Fruit fly (Drosophila melanogaster) whole organism, embryonic: Measurements from ENCODE around the gene Pgls.

ENCODE experiments used
- BEAF-32 ChIP-seq: fragments of 200-800 bp; sonication (Bioruptor generic); optimal IDR thresholded peaks from 3 replicates; lab custom pipeline; 2017; ENCODE audit warnings: missing biosample characterization, missing genetic modification characterization, mild to moderate bottlenecking, moderate library complexity, missing genetic modification reagents
- CG10274 ChIP-seq: fragments of 200-800 bp; sonication (Bioruptor generic); optimal IDR thresholded peaks from 3 replicates; lab custom pipeline; 2017; ENCODE audit warnings: missing biosample characterization, mild to moderate bottlenecking, missing genetic modification characterization
- CG12659 ChIP-seq: fragments of 200-800 bp; sonication (Bioruptor generic); optimal IDR thresholded peaks from 3 replicates; lab custom pipeline; 2017; ENCODE audit warnings: mild to moderate bottlenecking, missing biosample characterization, missing genetic modification reagents, missing genetic modification characterization
- CG13894 ChIP-seq: fragments of 200-800 bp; sonication (Bioruptor generic); optimal IDR thresholded peaks from 3 replicates; lab custom pipeline; 2018; ENCODE audit warnings: missing biosample characterization, mild to moderate bottlenecking, missing genetic modification characterization, moderate library complexity
- CG14710 ChIP-seq: fragments of 200-800 bp; sonication (Bioruptor generic); optimal IDR thresholded peaks from 3 replicates; lab custom pipeline; 2019; ENCODE audit warnings: missing biosample characterization, mild to moderate bottlenecking, missing genetic modification characterization, moderate library complexity
- CG15269 ChIP-seq: fragments of 200-800 bp; sonication (Bioruptor generic); optimal IDR thresholded peaks from 2 replicates; lab custom pipeline; 2018; ENCODE audit warnings: missing biosample characterization, mild to moderate bottlenecking, missing genetic modification characterization, moderate library complexity
- CG15696 ChIP-seq: fragments of 200-800 bp; sonication (Bioruptor generic); optimal IDR thresholded peaks from 2 replicates; lab custom pipeline; 2019; ENCODE audit warnings: missing biosample characterization, mild to moderate bottlenecking, missing genetic modification characterization, moderate library complexity
- CG17186 ChIP-seq: fragments of 200-800 bp; sonication (Bioruptor generic); optimal IDR thresholded peaks from 3 replicates; lab custom pipeline; 2017; ENCODE audit warnings: missing biosample characterization, missing genetic modification reagents, missing genetic modification characterization
- CG1832 ChIP-seq: fragments of 200-800 bp; sonication (Bioruptor generic); optimal IDR thresholded peaks from 2 replicates; lab custom pipeline; 2017; ENCODE audit warnings: missing biosample characterization, mild to moderate bottlenecking, missing genetic modification characterization, inconsistent platforms
- CG2120 ChIP-seq: fragments of 200-800 bp; sonication (Bioruptor generic); optimal IDR thresholded peaks from 3 replicates; lab custom pipeline; 2016; ENCODE audit warnings: missing biosample characterization, missing genetic modification characterization
- CG2712 ChIP-seq: fragments of 200-800 bp; optimal IDR thresholded peaks from 3 replicates; lab custom pipeline; 2019; ENCODE audit warnings: missing biosample characterization, mild to moderate bottlenecking, missing genetic modification characterization, moderate library complexity
- CG30020 ChIP-seq: fragments of 200-800 bp; optimal IDR thresholded peaks from 2 replicates; lab custom pipeline; 2019; ENCODE audit warnings: missing biosample characterization, mild to moderate bottlenecking, missing genetic modification characterization, moderate library complexity
- CG34224 ChIP-seq: fragments of 200-800 bp; sonication (Bioruptor generic); IDR thresholded peaks from 3 replicates; pipeline ENCODE4 v1.3.6; 2022; ENCODE audit warnings: missing biosample characterization, missing genetic modification characterization; ENCODE audit not compliant: partially characterized antibody
- CG3847 ChIP-seq: fragments of 200-800 bp; sonication (Bioruptor generic); IDR thresholded peaks from 2 replicates; pipeline ENCODE4 v1.3.6; 2022; ENCODE audit warnings: missing biosample characterization, missing genetic modification characterization
- CG8924 ChIP-seq: fragments of 200-800 bp; optimal IDR thresholded peaks from 3 replicates; lab custom pipeline; 2019; ENCODE audit warnings: missing biosample characterization, mild to moderate bottlenecking, missing genetic modification characterization, moderate library complexity
- CG9817 ChIP-seq: fragments of 200-800 bp; sonication (Bioruptor generic); optimal IDR thresholded peaks from 2 replicates; lab custom pipeline; 2018; ENCODE audit warnings: missing biosample characterization, mild to moderate bottlenecking, missing genetic modification characterization, moderate library complexity
- CoRest ChIP-seq: fragments of 200-800 bp; sonication (Bioruptor generic); optimal IDR thresholded peaks from 3 replicates; lab custom pipeline; 2018; ENCODE audit warnings: missing biosample characterization, mild to moderate bottlenecking, missing genetic modification characterization, moderate library complexity
- D ChIP-seq, 2 experiments: fragments of 200-800 bp in 1 of 2; fragments of >200 bp in 1 of 2; sonication (Bioruptor generic) in 1 of 2; optimal IDR thresholded peaks; 2 replicates in 1 of 2; 3 replicates in 1 of 2; lab custom pipeline; 2017; ENCODE audit warnings: mild to moderate bottlenecking in 1 of 2, missing biosample characterization in 1 of 2, missing genetic modification characterization in 1 of 2, missing genetic modification reagents in 1 of 2
- Dp ChIP-seq: fragments of 200-800 bp; sonication (Bioruptor generic); optimal IDR thresholded peaks from 2 replicates; lab custom pipeline; 2018; ENCODE audit warnings: missing biosample characterization, mild to moderate bottlenecking, missing genetic modification characterization, moderate library complexity
- Dref ChIP-seq: fragments of 200-800 bp; sonication (Bioruptor generic); IDR thresholded peaks from 2 replicates; pipeline ENCODE4 v1.3.6; 2022; ENCODE audit warnings: missing biosample characterization, missing genetic modification characterization
- Drgx ChIP-seq: fragments of 200-800 bp; sonication (Bioruptor generic); IDR thresholded peaks from 2 replicates; pipeline ENCODE4 v1.3.6; 2022; ENCODE audit warnings: missing biosample characterization, missing genetic modification characterization
- E2f1 ChIP-seq: fragments of 200-800 bp; sonication (Bioruptor generic); IDR thresholded peaks from 2 replicates; pipeline ENCODE4 v1.3.6; 2022; ENCODE audit warnings: missing biosample characterization, missing genetic modification characterization
- E2f2 ChIP-seq: fragments of 200-800 bp; sonication (Bioruptor generic); IDR thresholded peaks from 2 replicates; pipeline ENCODE4 v1.3.6; 2022; ENCODE audit warnings: missing biosample characterization, missing genetic modification characterization
- Elba2 ChIP-seq: fragments of 200-800 bp; sonication (Bioruptor generic); optimal IDR thresholded peaks from 3 replicates; lab custom pipeline; 2016; ENCODE audit warnings: missing biosample characterization, missing genetic modification characterization
- Fer1 ChIP-seq: fragments of 200-800 bp; sonication (Bioruptor generic); optimal IDR thresholded peaks from 2 replicates; lab custom pipeline; 2017; ENCODE audit warnings: missing biosample characterization, mild to moderate bottlenecking, missing genetic modification characterization
- Fer2 ChIP-seq: fragments of 200-800 bp; sonication (Bioruptor generic); optimal IDR thresholded peaks from 2 replicates; lab custom pipeline; 2018; ENCODE audit warnings: missing biosample characterization, mild to moderate bottlenecking, missing genetic modification characterization, moderate library complexity
- Hr3 ChIP-seq: fragments of 200-800 bp; sonication (Bioruptor generic); optimal IDR thresholded peaks from 3 replicates; lab custom pipeline; 2016; ENCODE audit warnings: missing biosample characterization, missing genetic modification characterization
- MBD-R2 ChIP-seq: fragments of 200-800 bp; sonication (Bioruptor generic); IDR thresholded peaks from 2 replicates; pipeline ENCODE4 v1.3.6; 2022; ENCODE audit warnings: missing biosample characterization, missing genetic modification characterization
- MESR4 ChIP-seq: fragments of 200-800 bp; sonication (Bioruptor generic); optimal IDR thresholded peaks from 2 replicates; lab custom pipeline; 2018; ENCODE audit warnings: missing biosample characterization, mild to moderate bottlenecking, missing genetic modification characterization, moderate library complexity
- Mes4 ChIP-seq: fragments of 200-800 bp; sonication (Bioruptor generic); optimal IDR thresholded peaks from 2 replicates; lab custom pipeline; 2016; ENCODE audit warnings: missing biosample characterization, missing genetic modification characterization
- Pdp1 ChIP-seq, 2 experiments: fragments of 200-800 bp; sonication (Bioruptor generic); optimal IDR thresholded peaks; 3 replicates each; lab custom pipeline; 2016; ENCODE audit warnings: missing biosample characterization in 2 of 2, missing genetic modification characterization in 2 of 2, mild to moderate bottlenecking in 1 of 2, moderate library complexity in 1 of 2
- Scr ChIP-seq: fragments of 200-800 bp; sonication (Bioruptor generic); IDR thresholded peaks from 2 replicates; pipeline ENCODE4 v1.3.6; 2022; ENCODE audit warnings: missing biosample characterization, missing genetic modification characterization; ENCODE audit not compliant: partially characterized antibody
- amos ChIP-seq: fragments of 200-800 bp; sonication (Bioruptor generic); IDR thresholded peaks from 2 replicates; pipeline ENCODE4 v1.3.6; 2022; ENCODE audit warnings: missing biosample characterization, missing genetic modification characterization; ENCODE audit not compliant: partially characterized antibody
- esg ChIP-seq: fragments of 200-800 bp; sonication (Bioruptor generic); conservative IDR thresholded peaks from 2 replicates; pipeline ENCODE4 v1.3.6; 2022; ENCODE audit warnings: missing biosample characterization, missing genetic modification characterization
- fd3F ChIP-seq: fragments of 200-800 bp; sonication (Bioruptor generic); optimal IDR thresholded peaks from 2 replicates; lab custom pipeline; 2018; ENCODE audit warnings: missing biosample characterization, mild to moderate bottlenecking, missing genetic modification characterization, moderate library complexity
- fu2 ChIP-seq: fragments of 200-800 bp; sonication (Bioruptor generic); optimal IDR thresholded peaks from 2 replicates; lab custom pipeline; 2016; ENCODE audit warnings: missing biosample characterization, missing genetic modification characterization
- gfzf ChIP-seq: fragments of 200-800 bp; sonication (Bioruptor generic); optimal IDR thresholded peaks from 2 replicates; lab custom pipeline; 2016; ENCODE audit warnings: missing biosample characterization, mild to moderate bottlenecking, missing genetic modification characterization, moderate library complexity
- gsb-n ChIP-seq: fragments of 200-800 bp; sonication (Bioruptor generic); optimal IDR thresholded peaks from 3 replicates; lab custom pipeline; 2018; ENCODE audit warnings: missing biosample characterization, mild to moderate bottlenecking, missing genetic modification characterization
- knrl ChIP-seq: fragments of 200-800 bp; sonication (Bioruptor generic); IDR thresholded peaks from 3 replicates; pipeline ENCODE4 v1.3.6; 2022; ENCODE audit warnings: missing biosample characterization, missing genetic modification characterization; ENCODE audit not compliant: partially characterized antibody
- lilli ChIP-seq: fragments of 200-800 bp; sonication (Bioruptor generic); optimal IDR thresholded peaks from 3 replicates; lab custom pipeline; 2016; ENCODE audit warnings: missing biosample characterization, missing genetic modification characterization
- nerfin-1 ChIP-seq: fragments of 200-800 bp; sonication (Bioruptor generic); optimal IDR thresholded peaks from 3 replicates; lab custom pipeline; 2019; ENCODE audit warnings: missing biosample characterization, mild to moderate bottlenecking, missing genetic modification characterization, moderate library complexity
- nerfin-2 ChIP-seq: fragments of 200-800 bp; sonication (Bioruptor generic); IDR thresholded peaks from 2 replicates; pipeline ENCODE4 v1.3.6; 2022; ENCODE audit warnings: missing biosample characterization, missing genetic modification characterization; ENCODE audit not compliant: partially characterized antibody
- phol ChIP-seq: fragments of 200-800 bp; sonication (Bioruptor generic); optimal IDR thresholded peaks from 3 replicates; lab custom pipeline; 2018; ENCODE audit warnings: missing biosample characterization, mild to moderate bottlenecking, missing genetic modification characterization, moderate library complexity
- pzg ChIP-seq: fragments of 200-800 bp; sonication (Bioruptor generic); optimal IDR thresholded peaks from 3 replicates; lab custom pipeline; 2018; ENCODE audit warnings: missing biosample characterization, mild to moderate bottlenecking, missing genetic modification characterization, moderate library complexity
- row ChIP-seq: fragments of 200-800 bp; sonication (Bioruptor generic); IDR thresholded peaks from 3 replicates; pipeline ENCODE4 v1.3.6; 2022; ENCODE audit warnings: missing biosample characterization, missing genetic modification characterization
- scrt ChIP-seq: fragments of 200-800 bp; sonication (Bioruptor generic); optimal IDR thresholded peaks from 2 replicates; lab custom pipeline; 2018; ENCODE audit warnings: missing biosample characterization, mild to moderate bottlenecking, missing genetic modification characterization, moderate library complexity
- tio ChIP-seq: fragments of 200-800 bp; sonication (Bioruptor generic); optimal IDR thresholded peaks from 2 replicates; lab custom pipeline; 2017; ENCODE audit warnings: missing biosample characterization, missing genetic modification characterization, inconsistent platforms

The Pgls gene

DNA sequence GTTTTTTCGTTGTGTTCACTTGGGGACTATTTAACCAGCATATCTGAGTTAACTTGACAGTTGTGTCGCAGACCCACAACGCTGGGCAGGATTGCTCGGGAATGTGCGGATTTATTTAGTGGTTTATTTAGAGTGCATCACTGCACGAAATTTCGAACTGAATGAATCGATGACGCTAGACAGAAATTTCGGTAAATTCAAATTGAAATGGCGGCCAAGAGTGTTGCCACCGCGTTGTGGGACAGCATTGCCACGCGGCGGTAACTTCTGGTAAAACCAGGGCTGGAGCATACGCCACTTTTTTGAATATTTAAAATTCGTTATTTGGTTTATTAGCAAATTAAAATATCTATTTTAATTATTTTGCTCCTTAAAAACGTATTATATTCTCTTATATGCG, 7.4 kb downstream of the Pgls start, which contains the start of gene feo (continued):
- TF ChIP-seq CG9817 (tag; lab: Kevin White, UChicago), result no peak
- TF ChIP-seq lilli (GFP tag; lab: Kevin White, UChicago), result peak; percentile 5
- TF ChIP-seq MBD-R2 (GFP tag; lab: Robert Waterston, UW), result peak; percentile 37; the same call in 1 of the 2 replicates
- TF ChIP-seq Fer1 (GFP tag; lab: Kevin White, UChicago), result peak; percentile 7
- TF ChIP-seq CG8924 (tag; lab: Kevin White, UChicago), result no peak
- peak; percentile 56 for TF ChIP-seq CG3847 (GFP tag; lab: Robert Waterston, UW)
- peak; percentile 54 for TF ChIP-seq MESR4 (GFP tag; lab: Kevin White, UChicago)
- TF ChIP-seq Fer2 (tag; lab: Kevin White, UChicago), result no peak
- peak; percentile 29 for TF ChIP-seq CG2120 (GFP tag; lab: Kevin White, UChicago)
- peak; percentile 1 for TF ChIP-seq CG2712
- peak; percentile 21 for TF ChIP-seq CG12659 (GFP tag; lab: Kevin White, UChicago)
- peak; percentile 46 for TF ChIP-seq CoRest (tag; lab: Kevin White, UChicago)
- peak; percentile 92 for TF ChIP-seq Dp
- TF ChIP-seq CG30020 (tag; lab: Kevin White, UChicago), result peak; percentile 12
- 0 out of 2 replicates have a peak, but pooled peaks have one; percentile 20 for TF ChIP-seq Scr (GFP tag; lab: Robert Waterston, UW)
- peak; percentile 96 for TF ChIP-seq E2f2 (GFP tag; lab: Robert Waterston, UW)
- TF ChIP-seq BEAF-32 (GFP tag; lab: Kevin White, UChicago), result peak; percentile 56
- peak; percentile 52 for TF ChIP-seq Dref
- TF ChIP-seq CG14710 (tag; lab: Kevin White, UChicago), result peak; percentile 70
- TF ChIP-seq CG15696 (tag; lab: Kevin White, UChicago), result peak; percentile 14
- TF ChIP-seq Elba2, result peak; percentile 9
- TF ChIP-seq gfzf (GFP tag; lab: Kevin White, UChicago), result peak; percentile 25
- TF ChIP-seq row (GFP tag; lab: Robert Waterston, UW), result peak; percentile 53
- TF ChIP-seq pzg (GFP tag; lab: Kevin White, UChicago), result peak; percentile 78

DNA sequence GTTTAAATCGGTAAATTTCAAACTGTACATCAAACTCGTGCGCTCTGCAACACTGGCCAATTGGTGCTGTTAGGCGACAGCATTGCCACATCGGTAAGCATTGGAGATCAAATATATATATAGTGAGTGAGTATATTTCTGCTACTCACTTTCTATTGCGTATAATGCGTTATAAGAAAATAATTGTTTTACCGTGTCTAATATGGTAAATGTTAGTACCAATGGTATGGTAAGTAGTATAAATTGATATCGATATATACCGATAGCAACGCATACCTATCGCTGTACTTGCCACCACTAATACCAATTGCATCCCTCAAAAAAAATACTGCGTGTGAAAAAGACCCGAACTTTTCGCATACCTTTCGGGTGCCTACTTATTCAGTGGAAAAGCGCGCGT, 10.1 kb downstream of the Pgls start, which contains the start of the genes sofe and CG2186:
sofe (minus strand) TSS at position 38 of the 400 bp plus-strand sequence.
CG2186 (plus strand) TSS at position 280 of the 400 bp plus-strand sequence.
- TF ChIP-seq gsb-n (tag; lab: Kevin White, UChicago), result no peak
- no peak for TF ChIP-seq fd3F (GFP tag; lab: Kevin White, UChicago)
- TF ChIP-seq D (optimal IDR thresholded peaks at IDR 0.05; lab: Kevin White, UChicago), result no peak
- TF ChIP-seq D (GFP tag; optimal IDR thresholded peaks at IDR 0.05; lab: Kevin White, UChicago), result no peak
- no peak for TF ChIP-seq CG10274
- peak; percentile 68 for TF ChIP-seq CG17186 (GFP tag; lab: Kevin White, UChicago)
- TF ChIP-seq CG34224 (GFP tag; lab: Robert Waterston, UW), result peak; percentile 70
- peak; percentile 77 for TF ChIP-seq phol (tag; lab: Kevin White, UChicago)
- no peak for TF ChIP-seq CG15269 (tag; lab: Kevin White, UChicago)
- no peak; the same call in 1 of the 2 replicates for TF ChIP-seq esg
- TF ChIP-seq fu2 (GFP tag; lab: Kevin White, UChicago), result peak; percentile 28
- TF ChIP-seq Mes4 (GFP tag; lab: Kevin White, UChicago), result peak; percentile 47
- peak; percentile 6 to 46 for TF ChIP-seq Pdp1 (GFP tag; optimal IDR thresholded peaks at IDR 0.05; lab: Kevin White, UChicago)
- no peak for TF ChIP-seq CG1832
- no peak for TF ChIP-seq MESR4 (GFP tag; lab: Kevin White, UChicago)
- TF ChIP-seq knrl (GFP tag; lab: Robert Waterston, UW), result peak; percentile 90
- TF ChIP-seq CG13894, result no peak
- peak; percentile 85 for TF ChIP-seq amos
- no peak for TF ChIP-seq tio (GFP tag; lab: Kevin White, UChicago)
- peak; percentile 43 for TF ChIP-seq Hr3
- TF ChIP-seq scrt, result no peak
- peak; percentile 23; the same call in 1 of the 2 replicates for TF ChIP-seq E2f1 (GFP tag; lab: Robert Waterston, UW)
- 0 out of 2 replicates have a peak, but pooled peaks have one; percentile 19 for TF ChIP-seq Drgx
- TF ChIP-seq nerfin-1 (tag; lab: Kevin White, UChicago), result no peak
- peak; percentile 57 for TF ChIP-seq MBD-R2 (GFP tag; lab: Robert Waterston, UW)
- TF ChIP-seq nerfin-2 (GFP tag; lab: Robert Waterston, UW), result peak; percentile 61
- TF ChIP-seq gfzf (GFP tag; lab: Kevin White, UChicago), result peak; percentile 38
